Fruit fly (Drosophila melanogaster) whole organism, wandering third instar larva: ENCODE measurements around the gene PTPMT1.

Source experiments
- Abd-B ChIP-seq: fragments of >200 bp; optimal IDR thresholded peaks from 2 replicates; lab custom pipeline; 2017; ENCODE audit warnings: missing biosample characterization, missing genetic modification characterization
- CG9705 ChIP-seq: fragments of 200-800 bp; sonication (Bioruptor generic); optimal IDR thresholded peaks from 2 replicates; lab custom pipeline; 2018; ENCODE audit warnings: missing biosample characterization, mild to moderate bottlenecking, missing genetic modification characterization
- CrebA ChIP-seq: fragments of 200-800 bp; sonication (Bioruptor generic); optimal IDR thresholded peaks from 2 replicates; lab custom pipeline; 2016; ENCODE audit warnings: missing biosample characterization, mild to moderate bottlenecking, missing genetic modification characterization, borderline replicate concordance
- Dfd ChIP-seq: fragments of >200 bp; optimal IDR thresholded peaks from 2 replicates; lab custom pipeline; 2017; ENCODE audit warnings: missing biosample characterization, missing genetic modification characterization
- Dif ChIP-seq: fragments of 200-275, 200-300 bp; sonication (Bioruptor generic); optimal IDR thresholded peaks from 2 replicates; lab custom pipeline; 2018; ENCODE audit warnings: missing biosample characterization, missing genetic modification characterization; ENCODE audit not compliant: partially characterized antibody
- GATAd ChIP-seq: sonication (Bioruptor generic); optimal IDR thresholded peaks from 2 replicates; lab custom pipeline; 2016; ENCODE audit warnings: missing biosample characterization, missing genetic modification characterization
- HLH106 ChIP-seq: fragments of 200-800 bp; optimal IDR thresholded peaks from 3 replicates; lab custom pipeline; 2019; ENCODE audit warnings: missing biosample characterization, mild to moderate bottlenecking, missing genetic modification characterization, moderate library complexity
- Hnf4 ChIP-seq: fragments of 200-800 bp; sonication (Bioruptor generic); optimal IDR thresholded peaks from 2 replicates; lab custom pipeline; 2016; ENCODE audit warnings: missing biosample characterization, mild to moderate bottlenecking, missing genetic modification characterization
- Hr78 ChIP-seq: fragments of >200 bp; optimal IDR thresholded peaks from 2 replicates; lab custom pipeline; 2017; ENCODE audit warnings: missing biosample characterization, missing genetic modification characterization
- Hr83 ChIP-seq: fragments of 200-300 bp; sonication (Bioruptor generic); optimal IDR thresholded peaks from 2 replicates; lab custom pipeline; 2016; ENCODE audit warnings: missing biosample characterization, mild to moderate bottlenecking, missing genetic modification characterization, moderate library complexity; ENCODE audit not compliant: poor library complexity, severe bottlenecking
- Jra ChIP-seq: sonication (Bioruptor generic); optimal IDR thresholded peaks from 2 replicates; lab custom pipeline; 2016; ENCODE audit warnings: missing biosample characterization, missing genetic modification characterization
- Myc ChIP-seq: fragments of >200 bp; optimal IDR thresholded peaks from 2 replicates; lab custom pipeline; 2017
- N ChIP-seq: fragments of >200 bp; optimal IDR thresholded peaks from 2 replicates; lab custom pipeline; 2018; ENCODE audit warnings: missing biosample characterization, missing external identifiers, missing genetic modification characterization
- OdsH ChIP-seq: fragments of 200-800 bp; sonication (Bioruptor generic); optimal IDR thresholded peaks from 2 replicates; lab custom pipeline; 2016; ENCODE audit warnings: missing biosample characterization, mild to moderate bottlenecking, missing genetic modification characterization
- Rel ChIP-seq, 2 experiments: fragments of 200-800 bp; sonication (Bioruptor generic) in 1 of 2; optimal IDR thresholded peaks; 2 replicates in 1 of 2; 3 replicates in 1 of 2; lab custom pipeline; 2016 to 2019; ENCODE audit warnings: mild to moderate bottlenecking in 2 of 2, missing biosample characterization in 2 of 2, missing genetic modification characterization in 2 of 2, moderate library complexity in 1 of 2
- Sp1 ChIP-seq: fragments of 200-800 bp; sonication (Bioruptor generic); optimal IDR thresholded peaks from 3 replicates; lab custom pipeline; 2019; ENCODE audit warnings: missing biosample characterization, mild to moderate bottlenecking, missing genetic modification characterization, moderate library complexity
- Vsx2 ChIP-seq: fragments of 200-300, 225-300 bp; sonication (Bioruptor generic); optimal IDR thresholded peaks from 2 replicates; lab custom pipeline; 2018; ENCODE audit warnings: missing biosample characterization, missing genetic modification characterization; ENCODE audit not compliant: partially characterized antibody
- br ChIP-seq: fragments of 200-800 bp; sonication (Bioruptor generic); optimal IDR thresholded peaks from 2 replicates; lab custom pipeline; 2016; ENCODE audit warnings: missing biosample characterization, missing genetic modification characterization
- brk ChIP-seq: fragments of 200-800 bp; sonication (Bioruptor generic); optimal IDR thresholded peaks from 2 replicates; lab custom pipeline; 2016; ENCODE audit warnings: missing biosample characterization, mild to moderate bottlenecking, missing genetic modification characterization
- dl ChIP-seq, 2 experiments: fragments of 175-275, 200-275 bp in 1 of 2; fragments of 200-275 bp in 1 of 2; sonication (Bioruptor generic); optimal IDR thresholded peaks; lab custom pipeline; 2018; ENCODE audit warnings: mild to moderate bottlenecking in 2 of 2, missing biosample characterization in 2 of 2, missing genetic modification characterization in 2 of 2, moderate library complexity in 2 of 2; ENCODE audit not compliant: partially characterized antibody in 2 of 2, insufficient read depth in 1 of 2
- dmrt93B ChIP-seq: fragments of 200-800 bp; sonication (Bioruptor generic); optimal IDR thresholded peaks from 2 replicates; lab custom pipeline; 2018; ENCODE audit warnings: missing biosample characterization, mild to moderate bottlenecking, missing genetic modification characterization
- dsf ChIP-seq: sonication (Bioruptor generic); optimal IDR thresholded peaks from 2 replicates; lab custom pipeline; 2016; ENCODE audit warnings: missing biosample characterization, missing genetic modification characterization, borderline replicate concordance
- foxo ChIP-seq, 2 experiments: fragments of 200-800 bp; sonication (Bioruptor generic); optimal IDR thresholded peaks; 2 replicates in 1 of 2; 3 replicates in 1 of 2; lab custom pipeline; 2016 to 2017; ENCODE audit warnings: missing biosample characterization in 2 of 2, missing genetic modification characterization in 2 of 2
- fru ChIP-seq: fragments of 200-800 bp; sonication (Bioruptor generic); optimal IDR thresholded peaks from 3 replicates; lab custom pipeline; 2016; ENCODE audit warnings: missing biosample characterization, mild to moderate bottlenecking, missing genetic modification characterization
- h ChIP-seq: fragments of 200-800 bp; sonication (Bioruptor generic); optimal IDR thresholded peaks from 3 replicates; lab custom pipeline; 2016; ENCODE audit warnings: missing biosample characterization, mild to moderate bottlenecking, missing genetic modification characterization
- jim ChIP-seq: fragments of 175-275, 200-325 bp; sonication (Bioruptor generic); optimal IDR thresholded peaks from 2 replicates; lab custom pipeline; 2016; ENCODE audit warnings: missing biosample characterization, mild to moderate bottlenecking, missing genetic modification characterization
- lola ChIP-seq: fragments of >200 bp; optimal IDR thresholded peaks from 2 replicates; lab custom pipeline; 2017; ENCODE audit warnings: missing biosample characterization, missing genetic modification characterization
- pan ChIP-seq: fragments of >200 bp; optimal IDR thresholded peaks from 2 replicates; lab custom pipeline; 2017
- rgr ChIP-seq: fragments of 200-800 bp; sonication (Bioruptor generic); optimal IDR thresholded peaks from 3 replicates; lab custom pipeline; 2016; ENCODE audit warnings: missing biosample characterization, mild to moderate bottlenecking, missing genetic modification characterization
- sv ChIP-seq: fragments of 200-800 bp; sonication (Bioruptor generic); optimal IDR thresholded peaks from 3 replicates; lab custom pipeline; 2016; ENCODE audit warnings: missing biosample characterization, missing genetic modification characterization
- tai ChIP-seq: sonication (Bioruptor generic); optimal IDR thresholded peaks from 2 replicates; lab custom pipeline; 2016; ENCODE audit warnings: missing biosample characterization, missing genetic modification characterization
- woc ChIP-seq: sonication (Bioruptor generic); optimal IDR thresholded peaks from 2 replicates; lab custom pipeline; 2016; ENCODE audit warnings: missing biosample characterization, mild to moderate bottlenecking, missing genetic modification characterization

Gene PTPMT1

DNA sequence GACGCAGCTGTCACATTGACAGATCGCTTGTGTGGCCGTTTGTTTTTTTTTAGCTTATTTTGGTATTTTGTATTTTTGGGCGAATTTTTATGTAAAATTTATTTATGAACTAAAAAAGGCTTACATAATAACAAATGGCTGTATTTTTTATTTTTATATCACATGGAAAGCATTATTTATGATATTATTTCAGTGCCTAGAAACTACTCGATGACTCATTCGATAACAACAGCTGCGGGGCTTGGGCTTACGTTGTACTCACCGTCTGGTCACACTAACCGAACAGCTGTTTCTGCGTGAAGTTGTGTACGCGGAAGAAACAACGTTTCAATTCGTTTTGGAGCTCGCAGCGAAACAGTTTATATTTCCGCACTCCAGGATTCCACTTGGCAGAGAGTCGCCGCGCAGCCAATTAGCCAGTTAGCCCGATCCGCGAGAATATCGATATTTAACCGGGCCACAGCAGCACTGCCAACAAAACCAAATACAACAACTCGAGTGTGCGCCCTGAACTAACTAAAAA is 25.1 kb upstream of the PTPMT1 start, which contains the start of the genes Hmgcr and Rpn9 (continued):
- TF ChIP-seq OdsH (GFP tag; lab: Kevin White, UChicago) (no peak), dsf (GFP tag; lab: Kevin White, UChicago) (no peak), Dfd (GFP tag; lab: Kevin White, UChicago) (no peak), Sp1 (GFP tag; lab: Kevin White, UChicago) (no peak), br (peak; percentile 20), CrebA (no peak), h (peak; percentile 36), dl (GFP tag; optimal IDR thresholded peaks at IDR 0.05; lab: Kevin White, UChicago; ENCODE audit: insufficient read depth in 1 of 2, partially characterized antibody in 2 of 2) (no peak)

DNA sequence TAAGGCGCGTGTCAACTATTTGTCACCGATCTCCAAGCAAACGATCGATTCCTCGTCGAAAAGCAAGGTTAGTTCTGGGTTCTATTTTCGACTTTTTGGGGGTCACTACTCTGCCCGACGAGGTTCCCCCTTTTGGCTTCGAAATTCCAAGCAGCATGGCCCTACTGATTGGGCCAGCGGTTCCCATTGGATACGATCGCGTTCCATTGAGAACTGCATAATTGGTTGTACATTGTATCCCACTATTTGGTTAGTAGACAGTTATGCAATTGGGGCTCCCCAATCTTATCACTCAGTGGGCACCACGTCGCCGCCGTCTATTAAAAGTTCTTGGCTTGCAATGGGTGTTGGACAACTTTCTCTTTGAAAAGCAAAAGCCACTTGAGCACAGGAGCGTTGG is 24.4 kb upstream of the PTPMT1 start:
- TF ChIP-seq Hr78 (GFP tag; lab: Kevin White, UChicago) (no peak), jim (GFP tag; lab: Kevin White, UChicago) (no peak), HLH106 (no peak), pan (lab: Kevin White, UChicago) (no peak), N (GFP tag; lab: Kevin White, UChicago) (no peak), Hnf4 (GFP tag; lab: Kevin White, UChicago) (no peak)

DNA sequence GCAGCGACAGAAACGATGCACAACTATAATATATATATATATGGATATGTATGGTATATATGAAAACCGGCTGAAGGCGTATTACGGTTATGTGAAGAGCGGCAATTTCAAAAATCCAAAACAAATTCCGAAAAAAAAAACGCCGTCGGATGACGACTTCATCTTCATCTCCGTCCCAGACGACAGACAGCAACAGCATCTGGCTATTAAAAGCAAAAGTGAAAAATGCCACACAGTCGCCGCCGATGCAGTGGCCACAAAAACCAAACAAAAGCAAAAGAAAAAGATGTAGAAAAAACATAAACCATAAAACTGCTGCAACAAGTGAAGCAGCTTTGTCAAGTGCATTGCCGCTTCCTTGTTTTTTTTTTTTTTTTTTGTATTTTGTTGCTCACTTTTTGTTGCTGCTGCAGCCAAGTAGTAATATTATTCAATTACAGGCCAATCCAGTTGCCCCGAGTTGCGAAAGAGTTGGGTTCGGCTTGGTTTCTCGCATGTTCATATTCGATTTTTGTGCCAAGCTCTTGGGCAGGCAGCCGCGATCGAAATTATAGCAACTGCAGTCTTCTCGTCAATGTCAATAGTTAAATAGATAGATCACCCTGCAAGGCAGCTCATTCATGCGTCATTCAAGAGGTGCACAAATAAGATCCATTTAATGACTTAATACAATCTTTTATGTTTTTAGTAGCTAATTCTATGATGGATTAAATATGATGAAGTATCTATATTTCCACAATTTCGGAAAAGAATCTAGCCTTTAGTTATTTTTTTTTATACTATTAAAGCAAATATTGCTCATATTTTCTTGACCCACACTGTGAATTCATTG is 23.4 kb upstream of the PTPMT1 start:
- TF ChIP-seq Jra (GFP tag; lab: Kevin White, UChicago) (no peak), Dif (GFP tag; lab: Kevin White, UChicago) (no peak), tai (GFP tag; lab: Kevin White, UChicago) (no peak), woc (GFP tag; lab: Kevin White, UChicago) (no peak), jim (GFP tag; lab: Kevin White, UChicago) (no peak), CG9705 (GFP tag; lab: Kevin White, UChicago) (no peak), rgr (GFP tag; lab: Kevin White, UChicago) (no peak), OdsH (GFP tag; lab: Kevin White, UChicago) (no peak), Hnf4 (GFP tag; lab: Kevin White, UChicago) (no peak), HLH106 (no peak), br (no peak), Rel (GFP tag; optimal IDR thresholded peaks at IDR 0.05; lab: Kevin White, UChicago) (no peak), Rel (tag; optimal IDR thresholded peaks at IDR 0.05; lab: Kevin White, UChicago) (no peak), lola (GFP tag; lab: Kevin White, UChicago) (no peak), CrebA (no peak), Vsx2 (GFP tag; lab: Kevin White, UChicago) (no peak), pan (lab: Kevin White, UChicago) (no peak)

DNA sequence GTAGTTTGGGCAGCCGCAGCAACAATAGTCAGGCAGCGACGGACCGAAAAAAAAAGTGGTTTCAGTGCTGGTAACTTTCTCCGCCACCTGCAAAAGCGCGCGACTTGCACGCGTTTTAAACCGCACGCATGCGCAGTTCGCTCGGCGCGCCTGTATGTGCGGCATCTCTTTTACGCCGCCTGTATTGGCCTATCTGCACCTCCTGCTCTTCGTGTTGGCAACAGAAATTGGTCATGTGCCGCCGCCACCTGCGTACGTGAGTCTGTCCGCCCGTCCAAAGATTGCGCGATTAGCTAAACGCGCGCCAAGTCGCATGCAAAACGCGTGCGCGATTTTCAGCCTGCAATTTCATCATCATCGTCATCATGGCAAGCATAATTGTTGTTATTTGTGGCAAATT is 22.5 kb upstream of the PTPMT1 start:
- TF ChIP-seq Myc (lab: Kevin White, UChicago), result peak; percentile 86
- no peak for TF ChIP-seq pan (lab: Kevin White, UChicago)

DNA sequence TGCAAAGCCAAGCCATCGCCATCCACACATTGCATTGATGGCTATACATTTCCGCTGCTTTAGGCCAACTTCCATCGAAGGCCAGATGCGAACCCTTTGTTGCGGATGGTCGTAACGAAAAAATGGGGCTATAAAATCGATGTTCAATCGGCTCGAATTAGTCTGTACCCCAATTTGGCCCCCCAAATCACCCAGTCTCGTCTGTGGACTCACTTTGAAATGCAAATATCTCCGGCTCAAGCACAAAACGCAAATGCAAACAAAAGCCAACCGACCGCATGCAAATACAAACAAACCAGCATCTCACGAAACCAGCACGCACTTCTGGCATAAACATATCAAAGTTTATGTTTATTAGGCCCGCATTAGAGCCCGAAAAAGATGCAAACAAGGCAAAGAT is 21.8 kb upstream of the PTPMT1 start:
- TF ChIP-seq GATAd (GFP tag; lab: Kevin White, UChicago), result no peak
- no peak for TF ChIP-seq sv (GFP tag; lab: Kevin White, UChicago)
- TF ChIP-seq h, result no peak
- TF ChIP-seq N (GFP tag; lab: Kevin White, UChicago), result no peak

- TF ChIP-seq fru (no peak), Jra (GFP tag; lab: Kevin White, UChicago) (no peak), CG9705 (GFP tag; lab: Kevin White, UChicago) (no peak), brk (GFP tag; lab: Kevin White, UChicago) (no peak), pan (lab: Kevin White, UChicago) (no peak), GATAd (GFP tag; lab: Kevin White, UChicago) (no peak), dl (GFP tag; optimal IDR thresholded peaks at IDR 0.05; lab: Kevin White, UChicago; ENCODE audit: insufficient read depth in 1 of 2, partially characterized antibody in 2 of 2) (no peak), foxo (GFP tag; optimal IDR thresholded peaks at IDR 0.05; lab: Kevin White, UChicago) (no peak), dmrt93B (GFP tag; lab: Kevin White, UChicago) (no peak), Hr83 (GFP tag; lab: Kevin White, UChicago) (no peak), h (no peak), Hnf4 (GFP tag; lab: Kevin White, UChicago) (no peak), Abd-B (no peak), Dif (GFP tag; lab: Kevin White, UChicago) (no peak), N (GFP tag; lab: Kevin White, UChicago) (no peak), woc (GFP tag; lab: Kevin White, UChicago) (no peak)
Measured at dm6 chr3R:23737676-23738574, 20.2 kb upstream of the PTPMT1 start.
